Worm (Caenorhabditis elegans) whole organism, young adult: ENCODE data around the gene hil-4.

Experiments used
- B0035.1 ChIP-seq: sonication (generic microtip); optimal IDR thresholded peaks from 2 replicates; lab custom pipeline; 2016; ENCODE audit warnings: missing genetic modification characterization, mild to moderate bottlenecking, missing compliant biosample characterization, missing genotype, missing genetic modification reagents
- B0261.1 ChIP-seq: sonication (generic microtip); optimal IDR thresholded peaks from 2 replicates; lab custom pipeline; 2016; ENCODE audit warnings: mild to moderate bottlenecking, missing genetic modification characterization, moderate library complexity, missing compliant biosample characterization
- B0336.3 ChIP-seq: fragments of 200-800 bp; sonication (Bioruptor generic); IDR thresholded peaks from 2 replicates; pipeline ENCODE4 v1.3.6; 2022; ENCODE audit warnings: missing genetic modification characterization, missing compliant biosample characterization
- D2030.7 ChIP-seq: fragments of 200-800 bp; sonication (Bioruptor generic); IDR thresholded peaks from 2 replicates; pipeline ENCODE4 v1.3.6; 2022; ENCODE audit warnings: missing genetic modification reagents, missing genetic modification characterization, missing compliant biosample characterization
- F22D6.2 ChIP-seq: sonication (generic microtip); optimal IDR thresholded peaks from 2 replicates; lab custom pipeline; 2016; ENCODE audit warnings: mild to moderate bottlenecking, missing genetic modification characterization, missing compliant biosample characterization
- F33H1.4 ChIP-seq: fragments of 200-800 bp; sonication (Bioruptor generic); IDR thresholded peaks from 2 replicates; pipeline ENCODE4 v1.3.6; 2022; ENCODE audit warnings: missing genetic modification reagents, missing genetic modification characterization, missing compliant biosample characterization
- F37B4.10 ChIP-seq: fragments of 200-800 bp; sonication (Bioruptor generic); IDR thresholded peaks from 2 replicates; pipeline ENCODE4 v1.3.6; 2022; ENCODE audit warnings: missing genetic modification characterization, missing compliant biosample characterization
- F39B2.1 ChIP-seq: fragments of 200-800 bp; sonication (Bioruptor generic); IDR thresholded peaks from 2 replicates; pipeline ENCODE4 v1.3.6; 2022; ENCODE audit warnings: missing genetic modification reagents, missing genetic modification characterization, missing compliant biosample characterization
- F52B5.7 ChIP-seq: sonication (generic microtip); optimal IDR thresholded peaks from 2 replicates; lab custom pipeline; 2016; ENCODE audit warnings: mild to moderate bottlenecking, missing genetic modification characterization, missing compliant biosample characterization
- F57C9.4 ChIP-seq: sonication (generic microtip); optimal IDR thresholded peaks from 2 replicates; lab custom pipeline; 2017; ENCODE audit warnings: mild to moderate bottlenecking, missing genetic modification characterization, missing compliant biosample characterization
- K11D2.4 ChIP-seq: fragments of 200-800 bp; sonication (Bioruptor generic); IDR thresholded peaks from 2 replicates; pipeline ENCODE4 v1.3.6; 2022; ENCODE audit warnings: missing genetic modification reagents, missing genetic modification characterization, missing compliant biosample characterization
- Y53G8AR.9 ChIP-seq: fragments of 200-800 bp; sonication (Bioruptor generic); conservative IDR thresholded peaks from 2 replicates; pipeline ENCODE4 v1.3.6; 2022; ENCODE audit warnings: missing genetic modification reagents, missing genetic modification characterization, missing compliant biosample characterization
- Y56A3A.18 ChIP-seq: fragments of 200-800 bp; sonication (Bioruptor generic); IDR thresholded peaks from 2 replicates; pipeline ENCODE4 v1.3.6; 2022; ENCODE audit warnings: missing genetic modification reagents, missing genetic modification characterization, missing compliant biosample characterization
- aptf-3 ChIP-seq: fragments of 200-800 bp; sonication (Bioruptor generic); IDR thresholded peaks from 2 replicates; pipeline ENCODE4 v1.3.6; 2022; ENCODE audit warnings: missing genetic modification characterization, missing compliant biosample characterization
- cebp-1 ChIP-seq, 2 experiments: fragments of 200-800 bp in 1 of 2; sonication (Bioruptor generic) in 1 of 2; sonication (generic microtip) in 1 of 2; IDR thresholded peaks in 1 of 2; optimal IDR thresholded peaks in 1 of 2; 2 replicates each; pipeline versions ENCODE4 v1.3.6 to Lab custom; 2017 to 2022; ENCODE audit warnings: missing compliant biosample characterization in 2 of 2, missing genetic modification characterization in 2 of 2, mild to moderate bottlenecking in 1 of 2, missing genetic modification reagents in 1 of 2, moderate library complexity in 1 of 2
- dox-1 ChIP-seq: fragments of 200-800 bp; sonication (Bioruptor generic); IDR thresholded peaks from 2 replicates; pipeline ENCODE4 v1.3.6; 2022; ENCODE audit warnings: missing genetic modification reagents, missing genetic modification characterization, missing compliant biosample characterization
- efl-1 ChIP-seq: fragments of 150-350 bp; optimal IDR thresholded peaks from 2 replicates; lab custom pipeline; 2014; ENCODE audit warnings: missing biosample characterization, missing genetic modification reagents, missing genetic modification characterization
- egl-18 ChIP-seq: fragments of 200-800 bp; sonication (Bioruptor generic); IDR thresholded peaks from 2 replicates; pipeline ENCODE4 v1.3.6; 2022; ENCODE audit warnings: missing genetic modification reagents, missing genetic modification characterization, missing compliant biosample characterization
- egrh-3 ChIP-seq: fragments of 200-800 bp; sonication (Bioruptor generic); IDR thresholded peaks from 2 replicates; pipeline ENCODE4 v1.3.6; 2022; ENCODE audit warnings: missing genetic modification reagents, missing genetic modification characterization, missing compliant biosample characterization
- him-1 ChIP-seq: sonication (generic microtip); optimal IDR thresholded peaks from 2 replicates; lab custom pipeline; 2016; ENCODE audit warnings: missing genotype, missing genetic modification reagents, missing genetic modification characterization, missing compliant biosample characterization
- hlh-12 ChIP-seq: sonication (generic microtip); optimal IDR thresholded peaks from 2 replicates; lab custom pipeline; 2016; ENCODE audit warnings: missing genetic modification characterization, missing compliant biosample characterization
- hlh-26 ChIP-seq: fragments of 200-800 bp; sonication (Bioruptor generic); conservative IDR thresholded peaks from 2 replicates; pipeline ENCODE4 v1.3.6; 2022; ENCODE audit warnings: missing genetic modification reagents, missing genetic modification characterization, missing compliant biosample characterization
- hmg-1.2 ChIP-seq: fragments of 200-800 bp; sonication (Bioruptor generic); IDR thresholded peaks from 2 replicates; pipeline ENCODE4 v1.3.6; 2022; ENCODE audit warnings: missing genetic modification reagents, missing genetic modification characterization, missing compliant biosample characterization
- hmg-20 ChIP-seq: fragments of 200-800 bp; sonication (Bioruptor generic); IDR thresholded peaks from 2 replicates; pipeline ENCODE4 v1.3.6; 2022; ENCODE audit warnings: missing genetic modification reagents, missing genetic modification characterization, missing compliant biosample characterization
- lin-40 ChIP-seq: sonication (generic microtip); optimal IDR thresholded peaks from 2 replicates; lab custom pipeline; 2016; ENCODE audit warnings: missing genetic modification characterization, mild to moderate bottlenecking, missing compliant biosample characterization, missing genotype, missing genetic modification reagents
- lir-1 ChIP-seq: fragments of 200-800 bp; sonication (Bioruptor generic); conservative IDR thresholded peaks from 2 replicates; pipeline ENCODE4 v1.3.6; 2022; ENCODE audit warnings: missing genetic modification reagents, missing genetic modification characterization, missing compliant biosample characterization
- lsl-1 ChIP-seq: fragments of 200-800 bp; sonication (Bioruptor generic); optimal IDR thresholded peaks from 2 replicates; lab custom pipeline; 2018; ENCODE audit warnings: mild to moderate bottlenecking, missing genetic modification characterization, moderate library complexity, missing compliant biosample characterization
- lsy-27 ChIP-seq: sonication (generic microtip); optimal IDR thresholded peaks from 2 replicates; lab custom pipeline; 2017; ENCODE audit warnings: missing genetic modification characterization, mild to moderate bottlenecking, missing compliant biosample characterization, antibody characterized with exemption, missing genotype, borderline replicate concordance; ENCODE audit not compliant: insufficient read depth
- madf-6 ChIP-seq: fragments of 200-800 bp; sonication (Bioruptor generic); IDR thresholded peaks from 2 replicates; pipeline ENCODE4 v1.3.6; 2022; ENCODE audit warnings: missing genetic modification reagents, missing genetic modification characterization, missing compliant biosample characterization
- madf-8 ChIP-seq: fragments of 200-800 bp; sonication (Bioruptor generic); conservative IDR thresholded peaks from 2 replicates; pipeline ENCODE4 v1.3.6; 2022; ENCODE audit warnings: missing genetic modification reagents, missing genetic modification characterization, missing compliant biosample characterization
- mcd-1 ChIP-seq: fragments of 200-800 bp; sonication (Bioruptor generic); IDR thresholded peaks from 2 replicates; pipeline ENCODE4 v1.3.6; 2022; ENCODE audit warnings: missing genetic modification reagents, missing genetic modification characterization, missing compliant biosample characterization
- nfya-2 ChIP-seq: fragments of 200-800 bp; sonication (Bioruptor generic); IDR thresholded peaks from 2 replicates; pipeline ENCODE4 v1.3.6; 2022; ENCODE audit warnings: missing genetic modification reagents, missing genetic modification characterization, missing compliant biosample characterization
- nfyb-1 ChIP-seq: fragments of 200-800 bp; sonication (Bioruptor generic); IDR thresholded peaks from 2 replicates; pipeline ENCODE4 v1.3.6; 2022; ENCODE audit warnings: missing genetic modification reagents, missing genetic modification characterization, missing compliant biosample characterization
- nhr-80 ChIP-seq: sonication (generic microtip); optimal IDR thresholded peaks from 2 replicates; lab custom pipeline; 2016; ENCODE audit warnings: missing genetic modification characterization, missing compliant biosample characterization
- rcor-1 ChIP-seq: fragments of 200-800 bp; sonication (Bioruptor generic); IDR thresholded peaks from 2 replicates; pipeline ENCODE4 v1.3.6; 2022; ENCODE audit warnings: missing genetic modification reagents, missing genetic modification characterization, missing compliant biosample characterization
- snpc-1.3 ChIP-seq: sonication (generic microtip); optimal IDR thresholded peaks from 2 replicates; lab custom pipeline; 2017; ENCODE audit warnings: missing genetic modification characterization, mild to moderate bottlenecking, missing compliant biosample characterization, antibody characterized with exemption, moderate library complexity, missing genotype, missing genetic modification reagents; ENCODE audit not compliant: insufficient read depth
- somi-1 ChIP-seq: fragments of 200-800 bp; sonication (Bioruptor generic); optimal IDR thresholded peaks from 2 replicates; lab custom pipeline; 2018; ENCODE audit warnings: mild to moderate bottlenecking, missing genetic modification characterization, missing compliant biosample characterization
- sptf-2 ChIP-seq: fragments of 200-800 bp; sonication (Bioruptor generic); optimal IDR thresholded peaks from 2 replicates; lab custom pipeline; 2018; ENCODE audit warnings: mild to moderate bottlenecking, missing genetic modification characterization, missing compliant biosample characterization
- tlf-1 ChIP-seq: fragments of 200-800 bp; sonication (Bioruptor generic); optimal IDR thresholded peaks from 2 replicates; lab custom pipeline; 2018; ENCODE audit warnings: mild to moderate bottlenecking, missing genetic modification characterization, missing compliant biosample characterization
- zfh-2 ChIP-seq: fragments of 200-800 bp; sonication (Bioruptor generic); conservative IDR thresholded peaks from 2 replicates; pipeline ENCODE4 v1.3.6; 2022; ENCODE audit warnings: missing genetic modification reagents, missing genetic modification characterization, missing compliant biosample characterization
- zim-3 ChIP-seq: sonication (generic microtip); optimal IDR thresholded peaks from 2 replicates; lab custom pipeline; 2017; ENCODE audit warnings: mild to moderate bottlenecking, missing genetic modification characterization, moderate library complexity, missing compliant biosample characterization
- ztf-25 ChIP-seq: fragments of 200-800 bp; sonication (Bioruptor generic); IDR thresholded peaks from 2 replicates; pipeline ENCODE4 v1.3.6; 2022; ENCODE audit warnings: missing genetic modification reagents, missing genetic modification characterization, missing compliant biosample characterization
- ztf-26 ChIP-seq: sonication (generic microtip); optimal IDR thresholded peaks from 2 replicates; lab custom pipeline; 2017; ENCODE audit warnings: missing genetic modification characterization, missing compliant biosample characterization
- ztf-3 ChIP-seq: fragments of 200-800 bp; sonication (Bioruptor generic); optimal IDR thresholded peaks from 2 replicates; lab custom pipeline; 2018; ENCODE audit warnings: mild to moderate bottlenecking, missing genetic modification characterization, missing compliant biosample characterization

The hil-4 gene

ce11 chrV:4724453-4724852, 29.7 kb upstream of the hil-4 start, which contains the start of gene F39G3.4 (continued):
- TF ChIP-seq hmg-1.2 (GFP tag; lab: Robert Waterston, UW): no peak

ce11 chrV:4730075-4730474, 24.0 kb upstream of the hil-4 start, which contains the start of gene tig-2:
Gene tig-2 (minus strand): TSS chrV:4730161.
- TF ChIP-seq lir-1: no peak
- no peak for TF ChIP-seq egrh-3 (GFP tag; lab: Robert Waterston, UW)
- no peak for TF ChIP-seq tlf-1 (GFP tag; lab: Kevin White, UChicago)
- TF ChIP-seq dox-1 (GFP tag; lab: Robert Waterston, UW): no peak
- TF ChIP-seq hlh-26 (GFP tag; lab: Robert Waterston, UW): no peak
- no peak for TF ChIP-seq nhr-80 (tag; lab: Kevin White, UChicago)
- TF ChIP-seq sptf-2 (GFP tag; lab: Kevin White, UChicago): no peak
- TF ChIP-seq B0336.3 (GFP tag; lab: Robert Waterston, UW): no peak
- TF ChIP-seq ztf-3 (GFP tag; lab: Kevin White, UChicago): no peak
- no peak for TF ChIP-seq D2030.7 (GFP tag; lab: Robert Waterston, UW)
- no peak for TF ChIP-seq ztf-25
- no peak for TF ChIP-seq zim-3 (tag; lab: Kevin White, UChicago)
- TF ChIP-seq hlh-12 (tag; lab: Kevin White, UChicago): no peak
- no peak for TF ChIP-seq egl-18
- no peak for TF ChIP-seq nfya-2 (GFP tag; lab: Robert Waterston, UW)
- peak; percentile 38 for TF ChIP-seq ztf-26
- TF ChIP-seq F37B4.10 (GFP tag; lab: Robert Waterston, UW): no peak
- no peak for TF ChIP-seq B0035.1 (tag; lab: Kevin White, UChicago)
- no peak for TF ChIP-seq F33H1.4 (GFP tag; lab: Robert Waterston, UW)
- TF ChIP-seq snpc-1.3: no peak
- TF ChIP-seq rcor-1: no peak
- no peak for TF ChIP-seq lsy-27
- TF ChIP-seq madf-8: no peak
- peak; percentile 63 for TF ChIP-seq somi-1 (GFP tag; lab: Kevin White, UChicago)
- no peak for TF ChIP-seq Y56A3A.18
- TF ChIP-seq B0261.1 (tag; lab: Kevin White, UChicago): no peak
- no peak for TF ChIP-seq aptf-3 (GFP tag; lab: Robert Waterston, UW)
- TF ChIP-seq Y53G8AR.9 (GFP tag; lab: Robert Waterston, UW): no peak
- no peak for TF ChIP-seq cebp-1 (GFP tag; IDR thresholded peaks at IDR 0.05; lab: Robert Waterston, UW)
- TF ChIP-seq cebp-1 (tag; optimal IDR thresholded peaks at IDR 0.05; lab: Kevin White, UChicago): peak; percentile 40
- TF ChIP-seq hmg-20 (GFP tag; lab: Robert Waterston, UW): no peak
- TF ChIP-seq nfyb-1 (GFP tag; lab: Robert Waterston, UW): 0 out of 2 replicates have a peak, but pooled peaks have one; percentile 22
- peak; percentile 52; the same call in 1 of the 2 replicates for TF ChIP-seq K11D2.4 (GFP tag; lab: Robert Waterston, UW)
- no peak for TF ChIP-seq F52B5.7 (tag; lab: Kevin White, UChicago)
- no peak for TF ChIP-seq F22D6.2 (tag; lab: Kevin White, UChicago)

ce11 chrV:4731154-4731961, 22.8 kb upstream of the hil-4 start, which contains the start of gene F39G3.3:
Gene F39G3.3 (plus strand): TSS chrV:4731911.
- TF ChIP-seq lsl-1 (GFP tag; lab: Kevin White, UChicago) (peak; percentile 100), F57C9.4 (no peak), madf-6 (peak; percentile 97), F37B4.10 (GFP tag; lab: Robert Waterston, UW) (no peak), lir-1 (peak; percentile 40; the same call in 1 of the 2 replicates), efl-1 (GFP tag; lab: Kevin White, UChicago) (peak; percentile 77), lin-40 (peak; percentile 35), F39B2.1 (GFP tag; lab: Robert Waterston, UW) (0 out of 2 replicates have a peak, but pooled peaks have one; percentile 17), sptf-2 (GFP tag; lab: Kevin White, UChicago) (no peak), him-1 (tag; lab: Kevin White, UChicago) (peak; percentile 71), mcd-1 (peak; percentile 56; the same call in 1 of the 2 replicates), rcor-1 (no peak), zfh-2 (GFP tag; lab: Robert Waterston, UW) (no peak), hmg-1.2 (GFP tag; lab: Robert Waterston, UW) (peak; percentile 53), madf-8 (peak; percentile 84)
